Fruit fly (Drosophila melanogaster) whole organism, embryonic: Measurements from ENCODE around the gene CG6149.

ENCODE experiments used
- CG10366 ChIP-seq: fragments of 200-800 bp; sonication (Bioruptor generic); IDR thresholded peaks from 2 replicates; pipeline ENCODE4 v1.3.6; 2022; ENCODE audit warnings: missing biosample characterization, missing genetic modification characterization
- CG11456 ChIP-seq: fragments of 200-800 bp; sonication (Bioruptor generic); IDR thresholded peaks from 3 replicates; pipeline ENCODE4 v1.3.6; 2022; ENCODE audit warnings: missing biosample characterization, missing genetic modification characterization
- CG12659 ChIP-seq: fragments of 200-800 bp; sonication (Bioruptor generic); optimal IDR thresholded peaks from 3 replicates; lab custom pipeline; 2017; ENCODE audit warnings: mild to moderate bottlenecking, missing biosample characterization, missing genetic modification reagents, missing genetic modification characterization
- CG12744 ChIP-seq: fragments of 200-800 bp; sonication (Bioruptor generic); optimal IDR thresholded peaks from 2 replicates; lab custom pipeline; 2016; ENCODE audit warnings: missing biosample characterization, missing genetic modification characterization
- CG13296 ChIP-seq: fragments of 200-800 bp; sonication (Bioruptor generic); optimal IDR thresholded peaks from 3 replicates; lab custom pipeline; 2018; ENCODE audit warnings: missing biosample characterization, mild to moderate bottlenecking, missing genetic modification characterization
- CG15601 ChIP-seq: fragments of 200-800 bp; sonication (Bioruptor generic); optimal IDR thresholded peaks from 3 replicates; lab custom pipeline; 2019; ENCODE audit warnings: missing biosample characterization, mild to moderate bottlenecking, missing genetic modification characterization, moderate library complexity
- CG17359 ChIP-seq: fragments of 200-800 bp; sonication (Bioruptor generic); optimal IDR thresholded peaks from 3 replicates; lab custom pipeline; 2018; ENCODE audit warnings: missing biosample characterization, mild to moderate bottlenecking, missing genetic modification characterization, moderate library complexity
- CG2678 ChIP-seq: fragments of 200-800 bp; sonication (Bioruptor generic); optimal IDR thresholded peaks from 3 replicates; lab custom pipeline; 2019; ENCODE audit warnings: missing biosample characterization, mild to moderate bottlenecking, missing genetic modification characterization, moderate library complexity
- CG32532 ChIP-seq: fragments of 200-800 bp; sonication (Bioruptor generic); IDR thresholded peaks from 2 replicates; pipeline ENCODE4 v1.3.6; 2022; ENCODE audit warnings: missing biosample characterization, missing genetic modification characterization
- CG32767 ChIP-seq: fragments of 200-800 bp; sonication (Bioruptor generic); IDR thresholded peaks from 2 replicates; pipeline ENCODE4 v1.3.6; 2022; ENCODE audit warnings: missing biosample characterization, missing genetic modification characterization
- CG34422 ChIP-seq: fragments of 200-800 bp; sonication (Bioruptor generic); IDR thresholded peaks from 3 replicates; pipeline ENCODE4 v1.3.6; 2022; ENCODE audit warnings: missing biosample characterization, missing genetic modification characterization
- CG3847 ChIP-seq: fragments of 200-800 bp; sonication (Bioruptor generic); IDR thresholded peaks from 2 replicates; pipeline ENCODE4 v1.3.6; 2022; ENCODE audit warnings: missing biosample characterization, missing genetic modification characterization
- CG4854 ChIP-seq: fragments of 200-800 bp; sonication (Bioruptor generic); optimal IDR thresholded peaks from 2 replicates; lab custom pipeline; 2016; ENCODE audit warnings: missing biosample characterization, missing genetic modification characterization, inconsistent platforms
- CG7357 ChIP-seq: fragments of 200-800 bp; sonication (Bioruptor generic); IDR thresholded peaks from 3 replicates; pipeline ENCODE4 v1.3.6; 2022; ENCODE audit warnings: missing biosample characterization, missing genetic modification characterization
- CG8290 ChIP-seq, 3 experiments: fragments of 200-800 bp; sonication (Bioruptor generic); optimal IDR thresholded peaks; 2 replicates each; lab custom pipeline; 2016 to 2019; ENCODE audit warnings: missing biosample characterization in 3 of 3, missing genetic modification characterization in 3 of 3, mild to moderate bottlenecking in 2 of 3, moderate library complexity in 1 of 3
- Gsc ChIP-seq: fragments of 200-800 bp; sonication (Bioruptor generic); IDR thresholded peaks from 2 replicates; pipeline ENCODE4 v1.3.6; 2022; ENCODE audit warnings: missing biosample characterization, missing genetic modification characterization
- Hey ChIP-seq: fragments of 200-800 bp; sonication (Bioruptor generic); optimal IDR thresholded peaks from 3 replicates; lab custom pipeline; 2018; ENCODE audit warnings: missing biosample characterization, mild to moderate bottlenecking, missing genetic modification characterization
- Hr51 ChIP-seq, 2 experiments: fragments of 200-800 bp; sonication (Bioruptor generic); optimal IDR thresholded peaks; 2 replicates in 1 of 2; 3 replicates in 1 of 2; lab custom pipeline; 2016 to 2018; ENCODE audit warnings: missing biosample characterization in 2 of 2, missing genetic modification characterization in 2 of 2, mild to moderate bottlenecking in 1 of 2, moderate library complexity in 1 of 2
- Lim3 ChIP-seq: fragments of 200-800 bp; sonication (Bioruptor generic); IDR thresholded peaks from 2 replicates; pipeline ENCODE4 v1.3.6; 2022; ENCODE audit warnings: missing biosample characterization, missing genetic modification characterization
- MBD-R2 ChIP-seq: fragments of 200-800 bp; sonication (Bioruptor generic); IDR thresholded peaks from 2 replicates; pipeline ENCODE4 v1.3.6; 2022; ENCODE audit warnings: missing biosample characterization, missing genetic modification characterization
- Meics ChIP-seq: fragments of 200-800 bp; sonication (Bioruptor generic); optimal IDR thresholded peaks from 2 replicates; lab custom pipeline; 2017; ENCODE audit warnings: missing biosample characterization, mild to moderate bottlenecking, missing genetic modification characterization
- Oaz ChIP-seq: fragments of 200-800 bp; sonication (Bioruptor generic); IDR thresholded peaks from 2 replicates; pipeline ENCODE4 v1.3.6; 2022; ENCODE audit warnings: missing biosample characterization, missing genetic modification characterization
- PHDP ChIP-seq: fragments of 200-800 bp; sonication (Bioruptor generic); optimal IDR thresholded peaks from 3 replicates; lab custom pipeline; 2018; ENCODE audit warnings: missing biosample characterization, mild to moderate bottlenecking, missing genetic modification characterization, moderate library complexity
- Xbp1 ChIP-seq: fragments of 200-800 bp; sonication (Bioruptor generic); optimal IDR thresholded peaks from 3 replicates; lab custom pipeline; 2016; ENCODE audit warnings: missing biosample characterization, mild to moderate bottlenecking, missing genetic modification characterization
- Xrp1 ChIP-seq: fragments of 200-800 bp; sonication (Bioruptor generic); IDR thresholded peaks from 2 replicates; pipeline ENCODE4 v1.3.6; 2022; ENCODE audit warnings: missing biosample characterization, missing genetic modification characterization
- ara ChIP-seq: fragments of 200-800 bp; sonication (Bioruptor generic); IDR thresholded peaks from 2 replicates; pipeline ENCODE4 v1.3.6; 2022; ENCODE audit warnings: missing biosample characterization, missing genetic modification characterization
- chm ChIP-seq: fragments of 200-800 bp; sonication (Bioruptor generic); IDR thresholded peaks from 2 replicates; pipeline ENCODE4 v1.3.6; 2022; ENCODE audit warnings: missing biosample characterization, missing genetic modification characterization
- ci ChIP-seq: fragments of 200-800 bp; sonication (Bioruptor generic); IDR thresholded peaks from 3 replicates; pipeline ENCODE4 v1.3.6; 2022; ENCODE audit warnings: missing biosample characterization, missing genetic modification characterization
- crol ChIP-seq: fragments of 200-800 bp; sonication (Bioruptor generic); IDR thresholded peaks from 2 replicates; pipeline ENCODE4 v1.3.6; 2022; ENCODE audit warnings: missing biosample characterization, missing genetic modification characterization
- jigr1 ChIP-seq: fragments of 200-800 bp; sonication (Bioruptor generic); IDR thresholded peaks from 3 replicates; pipeline ENCODE4 v1.3.6; 2022; ENCODE audit warnings: missing biosample characterization, missing genetic modification characterization
- ken ChIP-seq: fragments of 200-800 bp; sonication (Bioruptor generic); IDR thresholded peaks from 3 replicates; pipeline ENCODE4 v1.3.6; 2022; ENCODE audit warnings: missing biosample characterization, missing genetic modification characterization
- lov ChIP-seq, 2 experiments: fragments of 200-800 bp in 1 of 2; fragments of >200 bp in 1 of 2; sonication (Bioruptor generic) in 1 of 2; IDR thresholded peaks in 1 of 2; optimal IDR thresholded peaks in 1 of 2; 2 replicates in 1 of 2; 3 replicates in 1 of 2; pipeline versions ENCODE4 v1.3.6 to Lab custom; 2017 to 2022; ENCODE audit warnings: missing biosample characterization in 1 of 2, missing genetic modification characterization in 1 of 2
- mirr ChIP-seq: fragments of 200-800 bp; sonication (Bioruptor generic); optimal IDR thresholded peaks from 3 replicates; lab custom pipeline; 2018; ENCODE audit warnings: missing biosample characterization, mild to moderate bottlenecking, missing genetic modification characterization
- nmo ChIP-seq: fragments of 200-800 bp; sonication (Bioruptor generic); optimal IDR thresholded peaks from 2 replicates; lab custom pipeline; 2018; ENCODE audit warnings: missing biosample characterization, mild to moderate bottlenecking, missing genetic modification characterization, moderate library complexity
- phol ChIP-seq: fragments of 200-800 bp; sonication (Bioruptor generic); optimal IDR thresholded peaks from 3 replicates; lab custom pipeline; 2018; ENCODE audit warnings: missing biosample characterization, mild to moderate bottlenecking, missing genetic modification characterization, moderate library complexity
- pros ChIP-seq: fragments of 200-800 bp; sonication (Bioruptor generic); optimal IDR thresholded peaks from 3 replicates; lab custom pipeline; 2019; ENCODE audit warnings: missing biosample characterization, mild to moderate bottlenecking, missing genetic modification characterization, moderate library complexity
- psq ChIP-seq: fragments of 200-800 bp; sonication (Bioruptor generic); optimal IDR thresholded peaks from 2 replicates; lab custom pipeline; 2017; ENCODE audit warnings: missing biosample characterization, missing genetic modification characterization
- pzg ChIP-seq: fragments of 200-800 bp; sonication (Bioruptor generic); optimal IDR thresholded peaks from 3 replicates; lab custom pipeline; 2018; ENCODE audit warnings: missing biosample characterization, mild to moderate bottlenecking, missing genetic modification characterization, moderate library complexity
- ranshi ChIP-seq: fragments of 200-800 bp; sonication (Bioruptor generic); IDR thresholded peaks from 2 replicates; pipeline ENCODE4 v1.3.6; 2022; ENCODE audit warnings: missing biosample characterization, missing genetic modification characterization
- rib ChIP-seq: fragments of 200-800 bp; sonication (Bioruptor generic); IDR thresholded peaks from 2 replicates; pipeline ENCODE4 v1.3.6; 2022; ENCODE audit warnings: missing biosample characterization, missing genetic modification characterization
- run ChIP-seq: fragments of 200-800 bp; sonication (Bioruptor generic); optimal IDR thresholded peaks from 3 replicates; lab custom pipeline; 2018; ENCODE audit warnings: missing biosample characterization, mild to moderate bottlenecking, missing genetic modification characterization
- sd ChIP-seq: fragments of 200-800 bp; sonication (Bioruptor generic); optimal IDR thresholded peaks from 3 replicates; lab custom pipeline; 2018; ENCODE audit warnings: missing biosample characterization, mild to moderate bottlenecking, missing genetic modification characterization, moderate library complexity
- sens ChIP-seq: fragments of 200-800 bp; sonication (Bioruptor generic); peaks from one replicate; lab custom pipeline; 2016; ENCODE audit warnings: missing biosample characterization, missing genetic modification characterization
- sqz ChIP-seq: fragments of 200-800 bp; sonication (Bioruptor generic); optimal IDR thresholded peaks from 3 replicates; lab custom pipeline; 2018; ENCODE audit warnings: missing biosample characterization, mild to moderate bottlenecking, missing genetic modification characterization
- ssp ChIP-seq: fragments of 200-800 bp; sonication (Bioruptor generic); IDR thresholded peaks from 2 replicates; pipeline ENCODE4 v1.3.6; 2022; ENCODE audit warnings: missing biosample characterization, missing genetic modification characterization
- tap ChIP-seq: fragments of 200-800 bp; optimal IDR thresholded peaks from 3 replicates; lab custom pipeline; 2019; ENCODE audit warnings: missing biosample characterization, mild to moderate bottlenecking, missing genetic modification characterization, moderate library complexity
- twi ChIP-seq: fragments of 200-800 bp; optimal IDR thresholded peaks from 2 replicates; lab custom pipeline; 2019; ENCODE audit warnings: missing biosample characterization, mild to moderate bottlenecking, missing genetic modification characterization, moderate library complexity
- unc-4 ChIP-seq: fragments of 200-800 bp; sonication (Bioruptor generic); IDR thresholded peaks from 2 replicates; pipeline ENCODE4 v1.3.6; 2022; ENCODE audit warnings: missing biosample characterization, missing genetic modification characterization; ENCODE audit not compliant: partially characterized antibody
- vnd ChIP-seq: fragments of 200-800 bp; sonication (Bioruptor generic); IDR thresholded peaks from 3 replicates; pipeline ENCODE4 v1.3.6; 2022; ENCODE audit warnings: missing biosample characterization, missing genetic modification characterization; ENCODE audit not compliant: partially characterized antibody
- zen ChIP-seq: fragments of 200-800 bp; sonication (Bioruptor generic); optimal IDR thresholded peaks from 3 replicates; lab custom pipeline; 2018; ENCODE audit warnings: missing biosample characterization, mild to moderate bottlenecking, missing genetic modification characterization, moderate library complexity

Gene CG6149

DNA sequence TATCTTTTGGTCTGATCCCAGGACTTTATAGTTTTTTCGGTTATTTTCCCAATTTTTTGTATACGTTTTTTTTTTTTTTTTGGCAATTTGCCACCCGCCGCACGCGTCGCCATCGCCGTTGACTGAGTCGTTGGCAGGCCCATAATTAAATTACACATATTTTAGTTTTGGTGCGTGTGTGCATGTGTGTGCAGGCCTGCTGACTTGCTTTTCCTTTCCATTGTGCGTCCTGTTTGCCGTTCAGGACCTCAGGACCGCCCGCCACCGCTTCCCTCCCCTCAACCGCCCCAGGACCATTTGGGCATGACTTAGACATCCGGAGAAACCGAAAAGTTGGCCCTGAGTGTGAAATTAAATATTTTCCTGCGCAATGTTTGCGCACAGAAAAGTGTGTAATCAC is 14.3 kb downstream of the CG6149 start:
- peak; percentile 20 for TF ChIP-seq CG2678 (tag; lab: Kevin White, UChicago)
- 0 out of 2 replicates have a peak, but pooled peaks have one; percentile 10 for TF ChIP-seq CG3847 (GFP tag; lab: Robert Waterston, UW)
- no peak for TF ChIP-seq Lim3 (GFP tag; lab: Robert Waterston, UW)
- TF ChIP-seq CG10366 (GFP tag; lab: Robert Waterston, UW) = no peak
- peak; percentile 70 for TF ChIP-seq sens (GFP tag; lab: Kevin White, UChicago)
- no peak for TF ChIP-seq run (tag; lab: Kevin White, UChicago)
- peak; percentile 13 for TF ChIP-seq nmo
- peak; percentile 56 for TF ChIP-seq twi
- no peak for TF ChIP-seq PHDP (tag; lab: Kevin White, UChicago)
- peak; percentile 43 for TF ChIP-seq crol (GFP tag; lab: Robert Waterston, UW)
- TF ChIP-seq CG11456 (GFP tag; lab: Robert Waterston, UW) = no peak
- no peak for TF ChIP-seq CG8290 (GFP tag; optimal IDR thresholded peaks at IDR 0.05; lab: Kevin White, UChicago)
- peak in 1 of 2 experiments; percentile 29 for TF ChIP-seq CG8290 (tag; optimal IDR thresholded peaks at IDR 0.05; lab: Kevin White, UChicago)
- TF ChIP-seq Gsc (GFP tag; lab: Robert Waterston, UW) = no peak
- no peak for TF ChIP-seq pzg (GFP tag; lab: Kevin White, UChicago)
- peak; percentile 5; the same call in 1 of the 2 replicates for TF ChIP-seq Xrp1 (GFP tag; lab: Robert Waterston, UW)
- TF ChIP-seq ken (GFP tag; lab: Robert Waterston, UW) = 0 out of 3 replicates have a peak, but pooled peaks have one; percentile 32
- peak; percentile 16 for TF ChIP-seq Meics
- TF ChIP-seq CG4854 (GFP tag; lab: Kevin White, UChicago) = no peak
- TF ChIP-seq ranshi (GFP tag; lab: Robert Waterston, UW) = 0 out of 2 replicates have a peak, but pooled peaks have one; percentile 22
- TF ChIP-seq jigr1 (GFP tag; lab: Robert Waterston, UW) = no peak
- TF ChIP-seq Hey = peak; percentile 62
- TF ChIP-seq rib (GFP tag; lab: Robert Waterston, UW) = 0 out of 2 replicates have a peak, but pooled peaks have one; percentile 15
- 0 out of 2 replicates have a peak, but pooled peaks have one; percentile 9 for TF ChIP-seq chm (GFP tag; lab: Robert Waterston, UW)
- TF ChIP-seq Oaz (GFP tag; lab: Robert Waterston, UW) = no peak
- peak; percentile 68 for TF ChIP-seq sqz (GFP tag; lab: Kevin White, UChicago)
- TF ChIP-seq ci = 0 out of 3 replicates have a peak, but pooled peaks have one; percentile 37
- no peak for TF ChIP-seq Hr51 (GFP tag; optimal IDR thresholded peaks at IDR 0.05; lab: Kevin White, UChicago)
- TF ChIP-seq CG12659 (GFP tag; lab: Kevin White, UChicago) = no peak
- no peak for TF ChIP-seq CG34422
- peak; percentile 20 for TF ChIP-seq zen (tag; lab: Kevin White, UChicago)
- TF ChIP-seq lov (optimal IDR thresholded peaks at IDR 0.05; lab: Kevin White, UChicago) = no peak
- peak; percentile 69; the same call in 1 of the 3 replicates for TF ChIP-seq lov (GFP tag; IDR thresholded peaks at IDR 0.05; lab: Robert Waterston, UW)
- no peak for TF ChIP-seq CG7357
- TF ChIP-seq mirr = no peak
- TF ChIP-seq ara (GFP tag; lab: Robert Waterston, UW) = peak; percentile 10; the same call in 1 of the 2 replicates
- TF ChIP-seq psq (GFP tag; lab: Kevin White, UChicago) = no peak
- TF ChIP-seq CG17359 (tag; lab: Kevin White, UChicago) = no peak
- peak; percentile 42 for TF ChIP-seq pros
- peak; percentile 15; the same call in 1 of the 2 replicates for TF ChIP-seq MBD-R2 (GFP tag; lab: Robert Waterston, UW)

DNA sequence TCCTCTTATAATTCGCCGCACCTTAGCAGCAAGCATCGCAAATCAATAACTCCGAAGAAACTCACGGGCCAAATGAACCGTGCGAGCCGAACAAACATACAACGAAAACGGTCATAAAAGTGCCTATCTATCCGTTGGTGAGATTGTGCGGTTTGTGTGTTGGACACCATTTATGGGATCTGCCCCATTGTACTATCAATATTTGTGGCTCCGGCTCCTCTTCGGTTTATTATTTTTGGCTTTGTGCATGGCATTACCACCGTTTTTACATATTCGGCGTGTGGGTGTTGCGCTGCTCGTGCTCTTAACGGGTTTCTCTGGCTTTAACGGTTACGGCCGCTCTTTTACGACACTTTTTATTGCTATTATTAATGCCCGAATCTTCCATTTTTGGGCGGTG is 15.9 kb downstream of the CG6149 start:
- no peak for TF ChIP-seq unc-4 (GFP tag; lab: Robert Waterston, UW)
- TF ChIP-seq vnd (GFP tag; lab: Robert Waterston, UW) = no peak
- TF ChIP-seq CG13296 (GFP tag; lab: Kevin White, UChicago) = no peak
- TF ChIP-seq MBD-R2 (GFP tag; lab: Robert Waterston, UW) = no peak
- no peak for TF ChIP-seq tap (tag; lab: Kevin White, UChicago)
- no peak for TF ChIP-seq Oaz (GFP tag; lab: Robert Waterston, UW)
- TF ChIP-seq twi = no peak
- TF ChIP-seq CG12744 (GFP tag; lab: Kevin White, UChicago) = no peak
- TF ChIP-seq CG32532 (GFP tag; lab: Robert Waterston, UW) = peak; percentile 26; the same call in 1 of the 2 replicates
- TF ChIP-seq CG32767 = no peak; the same call in 1 of the 2 replicates
- peak; percentile 63 for TF ChIP-seq sd (tag; lab: Kevin White, UChicago)
- TF ChIP-seq ssp (GFP tag; lab: Robert Waterston, UW) = no peak
- peak; percentile 27 for TF ChIP-seq CG15601 (tag; lab: Kevin White, UChicago)
- TF ChIP-seq phol (tag; lab: Kevin White, UChicago) = no peak
- TF ChIP-seq rib (GFP tag; lab: Robert Waterston, UW) = 0 out of 2 replicates have a peak, but pooled peaks have one; percentile 35
- no peak for TF ChIP-seq Xbp1 (GFP tag; lab: Kevin White, UChicago)
